Worm (Caenorhabditis elegans): Measurements from ENCODE around the gene srh-19.

DNA sequence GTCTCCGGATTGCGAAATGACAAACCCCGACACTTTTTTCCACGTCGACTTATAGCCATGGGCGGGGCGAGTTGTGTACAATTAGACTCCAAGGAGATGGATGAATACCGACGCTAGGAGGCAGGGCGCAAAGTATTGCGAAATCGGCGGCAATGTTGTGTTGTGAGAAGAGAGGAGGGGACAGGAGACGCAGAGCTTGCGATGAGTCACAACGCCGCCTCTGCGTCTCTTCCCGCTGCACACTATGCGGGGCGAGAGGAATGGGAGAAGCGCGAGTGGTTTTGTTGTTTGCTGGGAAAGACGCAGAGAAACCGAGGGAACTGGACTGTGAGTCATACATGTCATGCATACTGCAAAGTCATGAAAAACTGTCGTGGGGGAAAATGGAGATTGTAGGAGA is 41.4 kb downstream of the srh-19 start:
- TF ChIP-seq ham-2 (GFP tag; optimal IDR thresholded peaks at IDR 0.05): peak; percentile 81
- TF ChIP-seq sptf-1 (tag; optimal IDR thresholded peaks at IDR 0.05): peak; percentile 51
- TF ChIP-seq nhr-28 (tag; optimal IDR thresholded peaks at IDR 0.05): no peak
- TF ChIP-seq elt-3 (tag; optimal IDR thresholded peaks at IDR 0.05): peak; percentile 79
- TF ChIP-seq ztf-11 (tag; optimal IDR thresholded peaks at IDR 0.05): peak; percentile 24
- no peak for TF ChIP-seq nhr-12 (tag; optimal IDR thresholded peaks at IDR 0.05)
- TF ChIP-seq ceh-39 (tag; optimal IDR thresholded peaks at IDR 0.05): no peak
- TF ChIP-seq mab-5 (tag; optimal IDR thresholded peaks at IDR 0.05): no peak
- no peak for TF ChIP-seq ceh-83 (GFP tag; optimal IDR thresholded peaks at IDR 0.05)

Data from whole organism, mixed stage, embryonic.